Worm (Caenorhabditis elegans): Measurements from ENCODE around the gene snx-17.
A peak's percentile ranks its signal among the peaks of the same experiment; 100 is the strongest.

Gene snx-17

DNA sequence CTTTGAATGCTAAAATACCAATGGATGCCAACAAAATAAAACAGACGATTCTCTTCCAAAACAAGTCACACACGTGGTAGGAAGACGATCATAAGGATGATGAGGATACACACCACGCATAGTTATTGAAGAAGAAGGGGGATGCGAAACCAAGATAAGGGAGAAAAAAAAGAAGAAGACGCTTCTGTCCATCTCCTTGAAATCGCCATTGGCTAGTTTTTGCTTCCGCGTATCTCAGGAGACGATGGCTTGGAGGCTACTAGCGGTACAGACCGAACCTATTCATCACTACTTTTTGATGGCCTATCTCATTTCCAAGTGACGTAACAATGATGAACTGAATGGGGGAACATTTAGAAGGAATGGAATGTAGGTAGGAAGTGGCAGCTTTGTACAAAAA, 42.2 kb upstream of the snx-17 start (continued):
- TF ChIP-seq nhr-10 (tag; optimal IDR thresholded peaks at IDR 0.05) (no peak), hif-1 (tag; optimal IDR thresholded peaks at IDR 0.05) (no peak), skn-1 (tag; optimal IDR thresholded peaks at IDR 0.05) (no peak), unc-62 (GFP tag; optimal IDR thresholded peaks at IDR 0.05 in 1 of 2) (peak in 1 of 2 experiments; percentile 92), unc-62 (tag; optimal IDR thresholded peaks at IDR 0.05) (no peak), dmd-9 (GFP tag; IDR thresholded peaks at IDR 0.05) (no peak), ctbp-1 (GFP tag; IDR thresholded peaks at IDR 0.05) (no peak), nhr-77 (tag; optimal IDR thresholded peaks at IDR 0.05) (no peak), F26F4.8 (GFP tag; conservative IDR thresholded peaks at IDR 0.05) (no peak), zfp-3 (GFP tag; conservative IDR thresholded peaks at IDR 0.05) (no peak), lin-29 (GFP tag; IDR thresholded peaks at IDR 0.05) (no peak), pha-4 (GFP tag; IDR thresholded peaks at IDR 0.05) (no peak), pha-4 (tag; optimal IDR thresholded peaks at IDR 0.05) (no peak), nhr-42 (GFP tag; IDR thresholded peaks at IDR 0.05) (no peak), set-16 (GFP tag; IDR thresholded peaks at IDR 0.05) (no peak), nhr-41 (GFP tag; IDR thresholded peaks at IDR 0.05) (no peak), daf-16 (GFP tag; optimal IDR thresholded peaks at IDR 0.05) (no peak), daf-16 (tag; optimal IDR thresholded peaks at IDR 0.05) (no peak), nhr-102 (tag; optimal IDR thresholded peaks at IDR 0.05) (no peak), ceh-62 (tag; optimal IDR thresholded peaks at IDR 0.05) (no peak), sdz-12 (GFP tag; optimal IDR thresholded peaks at IDR 0.05) (no peak), jun-1 (tag; optimal IDR thresholded peaks at IDR 0.05) (no peak), T26A8.4 (GFP tag; IDR thresholded peaks at IDR 0.05) (no peak), zip-11 (GFP tag; IDR thresholded peaks at IDR 0.05) (no peak), nhr-237 (tag; optimal IDR thresholded peaks at IDR 0.05) (no peak), unc-130 (GFP tag; optimal IDR thresholded peaks at IDR 0.05) (no peak), lin-15B (tag; optimal IDR thresholded peaks at IDR 0.05) (no peak), nhr-6 (tag; optimal IDR thresholded peaks at IDR 0.05) (no peak), daf-19 (GFP tag; conservative IDR thresholded peaks at IDR 0.05) (no peak), ztf-11 (tag; optimal IDR thresholded peaks at IDR 0.05) (no peak), Y5F2A.4 (GFP tag; optimal IDR thresholded peaks at IDR 0.05) (no peak), ZK546.5 (tag; optimal IDR thresholded peaks at IDR 0.05) (no peak), vab-7 (GFP tag; IDR thresholded peaks at IDR 0.05) (no peak), gei-8 (GFP tag; optimal IDR thresholded peaks at IDR 0.05) (no peak), ztf-7 (tag; optimal IDR thresholded peaks at IDR 0.05) (no peak), aha-1 (tag) (peak; percentile 67), zip-2 (tag; optimal IDR thresholded peaks at IDR 0.05) (no peak), aly-2 (tag; optimal IDR thresholded peaks at IDR 0.05) (no peak), ceh-28 (tag; optimal IDR thresholded peaks at IDR 0.05) (no peak), php-3 (GFP tag; IDR thresholded peaks at IDR 0.05) (no peak), ceh-44 (GFP tag; IDR thresholded peaks at IDR 0.05) (no peak), madf-5 (GFP tag; IDR thresholded peaks at IDR 0.05) (no peak), dve-1 (tag; optimal IDR thresholded peaks at IDR 0.05; ENCODE audit: insufficient read depth) (peak; percentile 14), daf-8 (GFP tag; IDR thresholded peaks at IDR 0.05) (no peak), hlh-30 (tag; optimal IDR thresholded peaks at IDR 0.05; ENCODE audit: insufficient read depth) (peak; percentile 82), mxl-2 (GFP tag; conservative IDR thresholded peaks at IDR 0.05) (no peak), nhr-25 (tag; optimal IDR thresholded peaks at IDR 0.05; ENCODE audit: borderline replicate concordance, insufficient read depth) (no peak), hlh-11 (tag; optimal IDR thresholded peaks at IDR 0.05) (peak; percentile 73), mxl-3 (GFP tag; optimal IDR thresholded peaks at IDR 0.05) (peak; percentile 83), Y75B8A.6 (GFP tag; IDR thresholded peaks at IDR 0.05) (no peak), nhr-76 (tag; optimal IDR thresholded peaks at IDR 0.05) (no peak), dmd-6 (GFP tag; IDR thresholded peaks at IDR 0.05) (peak; percentile 22), dmd-8 (GFP tag; IDR thresholded peaks at IDR 0.05) (no peak), ZK337.2 (GFP tag; IDR thresholded peaks at IDR 0.05) (no peak)
